Fruit fly (Drosophila melanogaster) whole organism, prepupa: ENCODE measurements around the gene Pex12.

Experiments
- Blimp-1 ChIP-seq: fragments of 200-800 bp; sonication (Bioruptor generic); optimal IDR thresholded peaks from 3 replicates; lab custom pipeline; 2017; ENCODE audit warnings: missing biosample characterization, missing genetic modification characterization, mild to moderate bottlenecking, moderate library complexity, missing genetic modification reagents
- CG10631 ChIP-seq: fragments of 200-800 bp; sonication (Bioruptor generic); optimal IDR thresholded peaks from 2 replicates; lab custom pipeline; 2016; ENCODE audit warnings: missing biosample characterization, missing genetic modification characterization
- CG11762 ChIP-seq: fragments of 200-800 bp; sonication (Bioruptor generic); optimal IDR thresholded peaks from 3 replicates; lab custom pipeline; 2016; ENCODE audit warnings: missing biosample characterization, missing genetic modification characterization; ENCODE audit not compliant: insufficient read depth
- Eip78C ChIP-seq: fragments of 200-800 bp; sonication (Bioruptor generic); peaks from one replicate; lab custom pipeline; 2016; ENCODE audit warnings: missing biosample characterization, missing genetic modification characterization
- Sox102F ChIP-seq: fragments of 200-800 bp; sonication (Bioruptor generic); optimal IDR thresholded peaks from 2 replicates; lab custom pipeline; 2016; ENCODE audit warnings: missing biosample characterization, mild to moderate bottlenecking, missing genetic modification characterization
- cyc ChIP-seq: fragments of 200-800 bp; sonication (Bioruptor generic); optimal IDR thresholded peaks from 3 replicates; lab custom pipeline; 2016; ENCODE audit warnings: missing biosample characterization, missing genetic modification characterization
- fkh ChIP-seq: fragments of 200-800 bp; sonication (Bioruptor generic); optimal IDR thresholded peaks from 3 replicates; lab custom pipeline; 2017; ENCODE audit warnings: missing biosample characterization, mild to moderate bottlenecking, missing genetic modification characterization, moderate library complexity
- lz ChIP-seq: fragments of 200-800 bp; sonication (Bioruptor generic); optimal IDR thresholded peaks from 3 replicates; lab custom pipeline; 2016; ENCODE audit warnings: missing biosample characterization, missing genetic modification characterization
- vri ChIP-seq: fragments of 200-800 bp; sonication (Bioruptor generic); optimal IDR thresholded peaks from 3 replicates; lab custom pipeline; 2016; ENCODE audit warnings: missing biosample characterization, mild to moderate bottlenecking, missing genetic modification characterization

DNA sequence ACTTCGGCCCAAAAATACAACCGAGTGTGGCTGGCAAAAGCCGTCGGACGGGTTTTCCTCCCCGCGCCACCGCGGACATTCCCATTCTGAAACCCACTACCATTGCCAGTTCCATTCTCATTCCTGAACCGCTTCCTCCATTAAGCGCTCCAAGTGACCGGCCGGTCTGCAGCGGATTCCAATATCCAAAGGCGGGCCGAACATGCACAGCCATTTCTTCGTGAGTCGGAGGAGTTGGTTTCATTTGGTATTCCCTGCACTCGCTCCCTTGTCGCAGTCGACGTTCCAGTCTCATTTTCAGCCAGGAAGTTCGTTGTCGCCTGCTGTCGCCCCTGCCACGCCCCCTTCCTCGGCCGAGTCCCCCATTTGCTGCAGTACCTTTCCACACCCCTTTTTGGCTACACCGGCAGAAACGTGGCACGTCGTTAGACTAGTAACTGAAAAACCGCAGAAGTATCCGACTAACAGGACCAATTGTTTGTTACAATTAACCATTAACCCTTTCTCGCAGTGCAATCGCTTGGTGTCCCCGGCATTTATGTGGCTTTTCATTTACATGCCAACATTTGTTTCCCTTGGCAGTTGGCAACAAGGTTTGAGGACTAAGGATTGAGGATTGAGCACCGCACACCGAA lies 32.3 kb downstream of the Pex12 start:
- TF ChIP-seq cyc (GFP tag; lab: Kevin White, UChicago) (peak; percentile 88), fkh (GFP tag; lab: Kevin White, UChicago) (no peak), CG10631 (peak; percentile 81), Sox102F (peak; percentile 91), lz (GFP tag; lab: Kevin White, UChicago) (peak; percentile 88), Eip78C (GFP tag; lab: Kevin White, UChicago) (peak; percentile 91), CG11762 (GFP tag; lab: Kevin White, UChicago) (peak; percentile 47), vri (GFP tag; lab: Kevin White, UChicago) (peak; percentile 88), Blimp-1 (peak; percentile 63)
